Fruit fly (Drosophila melanogaster): Measurements from ENCODE around the gene CG33783.

The CG33783 gene

dm6 chr3R:10111815-10112185 is 45.2 kb downstream of the CG33783 start (continued):
- TF ChIP-seq Sox15 (GFP tag; optimal IDR thresholded peaks at IDR 0.05) (peak; percentile 20), CG32006 (GFP tag; optimal IDR thresholded peaks at IDR 0.05) (peak; percentile 75), CG10631 (GFP tag; optimal IDR thresholded peaks at IDR 0.05) (peak; percentile 39), Met (GFP tag; optimal IDR thresholded peaks at IDR 0.05) (peak; percentile 49), Ets96B (tag; optimal IDR thresholded peaks at IDR 0.05) (no peak), CG7368 (GFP tag; optimal IDR thresholded peaks at IDR 0.05) (no peak)

- no peak for TF ChIP-seq vri (GFP tag; optimal IDR thresholded peaks at IDR 0.05)
- TF ChIP-seq CG11294 (GFP tag; IDR thresholded peaks at IDR 0.05): no peak
- no peak for TF ChIP-seq Eip75B (GFP tag; optimal IDR thresholded peaks at IDR 0.05)
- no peak for TF ChIP-seq Ets21C (GFP tag; optimal IDR thresholded peaks at IDR 0.05)
- TF ChIP-seq CG32006 (GFP tag; optimal IDR thresholded peaks at IDR 0.05): no peak
- no peak for TF ChIP-seq CG6163 (GFP tag; IDR thresholded peaks at IDR 0.05)
- no peak for TF ChIP-seq svp (GFP tag)
- TF ChIP-seq CG15336 (GFP tag; IDR thresholded peaks at IDR 0.05): 0 out of 2 replicates have a peak, but pooled peaks have one; percentile 2
- no peak for TF ChIP-seq fd59A (GFP tag; optimal IDR thresholded peaks at IDR 0.05)
Measured at dm6 chr3R:10112195-10112594, 45.6 kb downstream of the CG33783 start, which contains the start of gene CAH7. Gene CAH7 (plus strand): TSS chr3R:10112237.

dm6 chr3R:10113746-10114145 is 47.2 kb downstream of the CG33783 start:
- TF ChIP-seq topi (GFP tag; optimal IDR thresholded peaks at IDR 0.05) (no peak), CG15336 (GFP tag; IDR thresholded peaks at IDR 0.05) (no peak), CG16779 (tag; optimal IDR thresholded peaks at IDR 0.05) (no peak), dsx (GFP tag; optimal IDR thresholded peaks at IDR 0.05; ENCODE audit: poor library complexity, severe bottlenecking) (no peak), svp (GFP tag) (no peak), CG6792 (GFP tag; optimal IDR thresholded peaks at IDR 0.05) (no peak), cyc (GFP tag; optimal IDR thresholded peaks at IDR 0.05) (no peak), Eip78C (GFP tag) (no peak), acj6 (GFP tag; optimal IDR thresholded peaks at IDR 0.05) (no peak), net (GFP tag; optimal IDR thresholded peaks at IDR 0.05) (no peak), OdsH (GFP tag; optimal IDR thresholded peaks at IDR 0.05) (no peak), CG6854 (GFP tag; optimal IDR thresholded peaks at IDR 0.05) (no peak), CG6808 (GFP tag; optimal IDR thresholded peaks at IDR 0.05) (no peak)

- TF ChIP-seq CG10669 (GFP tag; optimal IDR thresholded peaks at IDR 0.05) (peak; percentile 18), CG6808 (GFP tag; optimal IDR thresholded peaks at IDR 0.05) (peak; percentile 37), ss (GFP tag; optimal IDR thresholded peaks at IDR 0.05) (peak; percentile 56 to 65), Eip78C (GFP tag) (peak; percentile 79), Eip93F (GFP tag; optimal IDR thresholded peaks at IDR 0.05) (no peak), Hr39 (GFP tag; optimal IDR thresholded peaks at IDR 0.05) (no peak), CG6276 (GFP tag; optimal IDR thresholded peaks at IDR 0.05) (peak; percentile 31), CG10631 (GFP tag; optimal IDR thresholded peaks at IDR 0.05) (no peak), svp (GFP tag) (peak; percentile 63), CG9139 (GFP tag; optimal IDR thresholded peaks at IDR 0.05) (peak; percentile 49), CG11902 (GFP tag; optimal IDR thresholded peaks at IDR 0.05) (no peak), spab (GFP tag; optimal IDR thresholded peaks at IDR 0.05) (peak; percentile 14)
Measured at dm6 chr3R:10114915-10115534, 48.5 kb downstream of the CG33783 start.

- TF ChIP-seq Sox15 (GFP tag; optimal IDR thresholded peaks at IDR 0.05) (no peak), Lpt (GFP tag; optimal IDR thresholded peaks at IDR 0.05) (no peak), cyc (GFP tag; optimal IDR thresholded peaks at IDR 0.05) (no peak), Sox102F (GFP tag; optimal IDR thresholded peaks at IDR 0.05) (no peak), CG6854 (GFP tag; optimal IDR thresholded peaks at IDR 0.05) (no peak), CG11902 (GFP tag; optimal IDR thresholded peaks at IDR 0.05) (no peak), CG6792 (GFP tag; optimal IDR thresholded peaks at IDR 0.05) (no peak), CG8119 (GFP tag; IDR thresholded peaks at IDR 0.05) (no peak), CG16779 (tag; optimal IDR thresholded peaks at IDR 0.05) (no peak), CG3032 (tag; optimal IDR thresholded peaks at IDR 0.05) (no peak), eg (GFP tag; IDR thresholded peaks at IDR 0.05) (no peak)
Measured at dm6 chr3R:10115797-10116196, 49.2 kb downstream of the CG33783 start.

All from whole organism, prepupa.